Worm (Caenorhabditis elegans) whole organism, L4/young adult: ENCODE measurements around the gene rpn-6.2.

ENCODE experiments used
- W03F9.2 ChIP-seq: fragments of 150-350 bp; optimal IDR thresholded peaks from 2 replicates; lab custom pipeline; 2014; ENCODE audit warnings: missing biosample characterization, missing genetic modification characterization
- dao-5 ChIP-seq: sonication (generic microtip); optimal IDR thresholded peaks from 2 replicates; lab custom pipeline; 2016; ENCODE audit warnings: missing genotype, missing genetic modification characterization, moderate library complexity, missing compliant biosample characterization

ce11 chrIII:9034133-9034532, 32.3 kb upstream of the rpn-6.2 start:
- no peak for TF ChIP-seq W03F9.2 (tag; lab: Kevin White, UChicago)
- no peak for TF ChIP-seq dao-5 (tag; lab: Kevin White, UChicago)
